Worm (Caenorhabditis elegans) whole organism, L4/young adult: ENCODE measurements around the gene clec-130.
A peak's percentile ranks its signal among the peaks of the same experiment; 100 is the strongest.

Experiments
- W03F9.2 ChIP-seq: fragments of 150-350 bp; optimal IDR thresholded peaks from 2 replicates; lab custom pipeline; 2014; ENCODE audit warnings: missing biosample characterization, missing genetic modification characterization
- dao-5 ChIP-seq: sonication (generic microtip); optimal IDR thresholded peaks from 2 replicates; lab custom pipeline; 2016; ENCODE audit warnings: missing genotype, missing genetic modification characterization, moderate library complexity, missing compliant biosample characterization
- him-1 ChIP-seq: sonication (generic microtip); optimal IDR thresholded peaks from 2 replicates; lab custom pipeline; 2016; ENCODE audit warnings: missing genotype, missing genetic modification reagents, missing genetic modification characterization, missing compliant biosample characterization

clec-130 gene

DNA sequence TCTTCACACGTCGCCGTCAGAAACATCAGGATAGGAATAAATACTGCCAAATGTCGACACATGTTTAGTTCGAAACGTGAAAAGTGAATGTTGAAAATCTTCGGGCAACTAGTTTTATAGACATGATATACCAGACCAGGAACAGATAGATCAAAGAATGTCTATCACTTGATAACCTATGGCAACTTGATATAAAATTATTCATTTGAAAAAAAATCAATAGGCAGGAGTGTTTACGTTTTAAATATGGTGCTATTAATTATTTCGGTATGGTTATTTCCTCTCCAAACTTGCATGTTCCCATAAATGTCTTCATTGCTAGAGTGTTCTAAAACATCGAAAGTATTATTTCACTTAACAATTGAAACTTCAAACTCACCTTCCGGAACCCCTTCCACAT lies 11.8 kb upstream of the clec-130 start, which contains the start of gene W10G11.2:
Gene W10G11.2 (minus strand): TSS at position 101 of the 400 bp plus-strand sequence.
- no peak for TF ChIP-seq dao-5
- no peak for TF ChIP-seq him-1 (tag; lab: Kevin White, UChicago)
- TF ChIP-seq W03F9.2, result no peak

DNA sequence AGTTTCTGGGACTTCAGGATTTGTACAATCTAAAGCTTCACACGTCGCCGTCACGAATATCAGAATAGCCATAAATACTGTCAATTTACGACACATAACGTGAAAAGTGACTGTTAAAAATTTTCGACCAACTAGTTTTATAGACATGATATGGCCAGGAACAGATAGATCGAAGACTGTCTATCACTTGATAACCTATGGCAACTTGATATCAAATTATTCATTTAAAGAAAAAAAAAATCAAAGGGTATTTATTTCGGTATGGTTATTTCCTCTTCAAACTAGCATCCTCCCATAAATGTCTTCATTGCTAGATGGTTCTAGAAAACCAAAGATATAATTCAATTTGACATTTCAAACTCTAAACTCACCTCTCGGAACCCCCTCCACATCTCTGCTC lies 10.9 kb upstream of the clec-130 start, which contains the start of gene W10G11.3:
Gene W10G11.3 (minus strand): TSS at position 101 of the 400 bp plus-strand sequence.
- no peak for TF ChIP-seq W03F9.2
- no peak for TF ChIP-seq dao-5
- TF ChIP-seq him-1 (tag; lab: Kevin White, UChicago), result no peak

DNA sequence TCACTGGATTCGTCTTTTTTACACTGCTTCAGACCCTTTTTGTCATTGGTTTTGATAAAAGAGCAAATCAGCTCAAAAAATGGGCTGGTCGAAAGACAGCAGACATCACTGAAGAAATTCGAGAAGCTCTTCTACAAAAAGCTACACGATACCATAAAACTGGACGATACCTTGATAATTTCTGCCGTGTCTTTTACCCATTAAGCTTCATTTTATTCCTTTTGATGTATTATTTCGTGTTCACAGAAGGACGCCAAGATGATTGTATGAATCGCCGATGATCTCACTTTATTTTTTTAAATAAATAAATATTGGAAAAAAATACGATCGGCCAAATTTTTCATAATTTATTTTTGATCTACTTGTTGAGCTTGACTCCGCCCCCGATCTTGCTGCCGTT lies 6.3 kb upstream of the clec-130 start:
- TF ChIP-seq him-1 (tag; lab: Kevin White, UChicago) (no peak), dao-5 (no peak), W03F9.2 (no peak)

DNA sequence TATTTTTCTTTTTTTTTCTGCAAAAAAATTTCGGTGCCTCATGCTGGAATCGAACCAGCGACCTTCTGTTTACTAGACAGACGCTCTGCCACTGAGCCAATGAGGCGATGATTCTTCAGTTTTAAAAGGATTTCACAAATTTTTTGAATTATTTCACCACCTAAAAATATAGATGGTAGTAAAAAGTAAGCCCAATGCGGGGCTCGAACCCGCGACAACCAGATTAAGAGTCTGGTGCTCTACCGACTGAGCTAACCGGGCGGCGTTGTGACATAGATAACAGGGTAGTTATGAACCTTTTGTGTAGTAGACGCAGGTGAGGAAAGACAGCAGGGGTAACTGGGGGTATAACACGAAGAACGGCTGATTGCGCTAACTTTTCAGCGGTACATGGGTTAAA lies 5.8 kb upstream of the clec-130 start:
- peak; percentile 18 for TF ChIP-seq dao-5

DNA sequence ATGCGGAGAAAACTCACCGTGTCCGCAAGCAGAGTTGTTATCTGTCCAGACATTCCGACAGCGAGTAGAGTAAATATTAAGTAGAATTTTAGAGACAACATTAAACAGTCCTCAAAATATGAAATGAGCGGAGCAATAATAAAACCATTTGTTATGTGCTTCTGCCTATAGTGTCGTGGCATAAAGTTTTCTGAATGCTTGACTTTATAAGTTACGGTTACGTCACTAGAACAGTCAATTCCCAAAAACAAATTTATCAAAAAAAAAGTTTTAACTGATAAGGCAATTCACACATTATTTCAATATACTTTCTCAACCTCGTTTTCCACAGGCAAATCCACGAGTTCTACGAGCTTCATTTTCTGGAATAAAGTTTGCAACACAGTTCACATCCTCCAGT lies 4.2 kb upstream of the clec-130 start, which contains the start of gene clec-127:
Gene clec-127 (minus strand): TSS at position 101 of the 400 bp plus-strand sequence.
- TF ChIP-seq dao-5 (no peak), W03F9.2 (no peak)

DNA sequence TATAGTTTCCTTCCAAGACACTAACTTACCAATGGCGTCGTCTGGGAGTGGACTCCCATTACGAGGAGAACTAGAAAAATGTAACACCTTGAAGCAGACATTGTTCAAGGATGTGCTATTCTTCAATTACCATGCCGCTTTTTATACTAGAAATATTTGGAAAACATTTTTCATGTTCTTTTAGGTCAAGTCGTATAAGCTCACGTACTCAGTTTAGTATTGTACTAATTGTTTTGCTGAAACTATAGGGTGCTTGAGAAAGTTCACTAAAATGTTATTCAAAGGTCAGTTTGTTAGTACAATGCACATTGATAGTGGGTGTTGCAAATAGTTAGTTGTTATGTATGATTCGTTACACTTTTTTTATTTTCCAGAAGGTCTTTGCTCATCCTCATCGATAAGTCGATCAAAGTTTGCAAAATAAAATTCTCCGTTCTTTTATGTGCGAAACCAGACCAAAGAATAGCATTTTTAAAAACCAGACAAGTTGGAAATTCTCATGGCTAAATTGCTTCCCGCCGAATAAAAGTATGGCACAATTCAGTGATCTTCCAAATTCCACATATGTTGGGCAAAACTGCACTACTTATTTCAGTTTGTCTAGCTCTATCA lies 2.3 kb upstream of the clec-130 start, which contains the start of the genes clec-128 and clec-129:
Gene clec-128 (minus strand): TSS at position 101 of the 612 bp plus-strand sequence.
Gene clec-129 (plus strand): TSS at position 562 of the 612 bp plus-strand sequence.
- TF ChIP-seq him-1 (tag; lab: Kevin White, UChicago), result no peak
- TF ChIP-seq dao-5, result no peak
- no peak for TF ChIP-seq W03F9.2

DNA sequence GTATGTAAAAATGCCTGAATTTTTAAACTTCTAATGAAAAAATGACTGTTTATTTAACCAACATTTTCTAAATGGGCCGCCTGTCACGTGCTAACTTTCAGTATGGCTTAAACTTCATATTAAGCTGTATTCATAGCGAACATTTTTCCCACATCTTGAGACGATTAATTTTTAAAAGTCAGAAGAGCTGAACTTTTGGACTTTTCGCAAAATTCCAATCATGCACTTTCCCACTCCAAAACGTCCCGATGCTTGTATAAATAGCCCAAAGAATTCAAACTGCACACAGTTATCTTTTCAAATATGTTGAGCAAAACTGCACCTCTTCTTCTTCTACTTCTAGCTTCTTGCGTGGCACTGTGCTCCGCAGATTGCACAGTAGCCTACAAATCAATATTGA lies 3.4 kb downstream of the clec-130 start, which contains the start of gene clec-132:
Gene clec-132 (plus strand): TSS at position 301 of the 400 bp plus-strand sequence.
- TF ChIP-seq him-1 (tag; lab: Kevin White, UChicago), result no peak
- TF ChIP-seq W03F9.2, result no peak
- no peak for TF ChIP-seq dao-5

DNA sequence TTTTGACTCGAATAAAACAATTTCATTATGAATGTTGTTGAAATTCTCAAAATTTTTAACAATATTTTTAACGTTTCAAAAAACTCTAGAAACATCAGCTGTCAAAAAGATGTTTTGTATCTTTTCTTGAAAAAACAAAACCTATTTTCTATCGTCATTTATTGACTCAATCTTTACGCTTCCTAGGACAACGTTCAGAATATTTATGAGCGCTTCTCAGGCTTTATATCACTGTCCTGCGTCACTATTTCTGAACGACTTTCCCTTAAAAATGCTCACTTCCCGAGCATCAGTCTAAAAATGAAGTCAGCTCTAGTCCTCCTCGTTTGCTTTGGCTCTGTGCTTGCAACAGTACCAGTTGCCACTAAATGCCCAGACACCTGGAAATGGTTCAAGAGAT lies 4.8 kb downstream of the clec-130 start, which contains the start of gene clec-133:
Gene clec-133 (plus strand): TSS at position 301 of the 400 bp plus-strand sequence.
- TF ChIP-seq dao-5 (no peak), W03F9.2 (no peak), him-1 (tag; lab: Kevin White, UChicago) (no peak)

DNA sequence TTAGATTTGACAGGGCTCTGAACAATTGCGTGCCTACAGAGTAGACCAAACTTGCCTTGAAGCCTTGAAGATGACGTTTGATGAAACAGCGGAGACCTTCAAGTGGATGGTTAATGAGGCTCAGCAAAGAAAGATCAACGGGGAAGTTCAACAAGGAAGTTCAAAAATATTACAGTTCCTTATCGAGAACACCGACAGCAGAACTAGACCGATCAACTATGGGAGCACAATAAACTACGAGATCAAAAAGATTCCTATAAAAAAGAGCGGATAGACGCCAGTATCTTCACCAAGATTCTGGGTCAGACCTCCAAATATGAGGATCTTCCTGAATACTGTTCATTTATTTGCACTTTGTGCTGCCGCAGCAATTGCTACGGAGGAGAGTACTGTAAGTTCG lies 6.4 kb downstream of the clec-130 start, which contains the start of gene clec-134:
Gene clec-134 (plus strand): TSS at position 301 of the 400 bp plus-strand sequence.
- TF ChIP-seq dao-5 (no peak), W03F9.2 (no peak), him-1 (tag; lab: Kevin White, UChicago) (no peak)

DNA sequence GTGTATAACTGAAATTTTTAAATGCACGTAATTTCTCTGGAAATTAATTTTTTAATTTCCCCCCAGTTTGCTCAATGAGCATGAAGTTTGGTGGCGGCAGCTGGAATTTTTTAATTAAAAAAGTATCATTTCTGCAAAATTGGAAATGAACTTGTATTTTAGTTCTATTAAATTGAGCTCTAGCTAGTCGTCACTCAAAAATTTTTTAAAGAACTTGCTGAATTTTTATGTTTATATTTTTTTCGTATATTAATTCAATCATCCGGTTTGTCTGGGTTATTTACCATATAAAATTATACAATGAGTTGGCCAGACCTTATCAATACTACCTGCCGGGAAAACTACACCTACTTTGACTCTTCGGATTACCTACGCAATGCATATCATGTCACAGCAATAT lies 8.4 kb downstream of the clec-130 start, which contains the start of gene srh-59:
Gene srh-59 (plus strand): TSS at position 301 of the 400 bp plus-strand sequence.
- TF ChIP-seq dao-5, result no peak
- no peak for TF ChIP-seq him-1 (tag; lab: Kevin White, UChicago)
- no peak for TF ChIP-seq W03F9.2

DNA sequence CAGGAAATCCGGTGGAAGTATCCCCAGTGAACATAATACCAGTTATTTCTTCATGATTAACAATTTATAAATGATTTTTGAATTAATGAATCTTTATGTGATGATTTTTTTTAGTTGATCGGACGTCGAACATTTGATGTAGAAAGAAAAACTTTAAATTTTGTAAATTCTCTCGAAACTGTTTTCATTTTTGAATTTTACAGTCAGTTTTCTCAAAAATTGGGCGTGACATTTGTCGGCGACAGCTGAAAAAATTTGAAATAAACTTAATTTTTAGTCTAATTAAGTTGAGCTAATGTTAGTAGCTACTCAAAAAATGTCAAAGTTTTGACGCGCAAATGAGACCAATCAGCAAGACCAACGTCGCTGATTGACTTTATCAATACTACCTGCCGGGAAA lies 10.0 kb downstream of the clec-130 start, which contains the start of gene srh-60:
Gene srh-60 (plus strand): TSS at position 301 of the 400 bp plus-strand sequence.
- no peak for TF ChIP-seq W03F9.2
- TF ChIP-seq dao-5, result no peak
- TF ChIP-seq him-1 (tag; lab: Kevin White, UChicago), result no peak

DNA sequence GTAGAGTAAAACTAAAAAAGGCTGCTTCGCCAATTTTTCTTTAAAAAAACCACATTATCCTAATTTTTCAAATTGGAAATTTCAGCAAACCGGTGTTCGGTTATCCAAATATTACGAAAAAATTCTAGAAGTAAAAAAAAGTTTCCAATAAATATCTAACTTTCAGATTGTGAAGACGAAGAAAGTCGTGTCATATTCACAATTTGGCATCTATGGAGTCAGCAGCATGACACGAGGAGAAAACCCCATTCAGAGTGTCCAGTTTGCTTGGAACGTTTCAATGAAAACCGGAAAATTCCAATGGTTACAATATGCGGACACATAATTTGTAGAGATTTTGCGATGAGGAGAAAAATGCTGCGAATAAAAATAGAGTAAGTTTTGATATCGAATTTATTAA lies 22.0 kb downstream of the clec-130 start, which contains the start of gene Y49F6A.12:
Gene Y49F6A.12 (plus strand): TSS at position 301 of the 400 bp plus-strand sequence.
- no peak for TF ChIP-seq W03F9.2
- TF ChIP-seq him-1 (tag; lab: Kevin White, UChicago), result no peak
- TF ChIP-seq dao-5, result no peak

DNA sequence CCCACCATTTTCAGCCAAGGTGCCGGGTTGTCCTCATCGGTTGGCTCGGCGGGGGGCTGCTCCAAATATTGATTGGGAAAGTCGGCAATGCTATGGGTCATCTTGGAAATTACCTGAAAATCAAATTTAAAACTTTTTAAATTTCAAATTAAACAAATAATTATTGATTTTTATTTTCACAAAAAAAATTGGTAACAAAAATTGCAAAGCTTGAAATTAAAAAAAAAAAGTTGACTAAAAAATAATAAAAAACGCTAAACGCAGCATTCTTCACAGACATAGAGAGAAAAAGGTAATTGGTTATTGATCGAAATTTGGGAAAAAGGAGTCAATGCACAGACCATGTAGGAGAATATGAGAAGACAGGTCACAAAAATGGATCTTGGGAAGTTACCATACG lies 25.4 kb downstream of the clec-130 start, which contains the start of gene Y49F6A.11:
Gene Y49F6A.11 (minus strand): TSS at position 101 of the 400 bp plus-strand sequence.
- TF ChIP-seq dao-5 (no peak), him-1 (tag; lab: Kevin White, UChicago) (no peak), W03F9.2 (no peak)

DNA sequence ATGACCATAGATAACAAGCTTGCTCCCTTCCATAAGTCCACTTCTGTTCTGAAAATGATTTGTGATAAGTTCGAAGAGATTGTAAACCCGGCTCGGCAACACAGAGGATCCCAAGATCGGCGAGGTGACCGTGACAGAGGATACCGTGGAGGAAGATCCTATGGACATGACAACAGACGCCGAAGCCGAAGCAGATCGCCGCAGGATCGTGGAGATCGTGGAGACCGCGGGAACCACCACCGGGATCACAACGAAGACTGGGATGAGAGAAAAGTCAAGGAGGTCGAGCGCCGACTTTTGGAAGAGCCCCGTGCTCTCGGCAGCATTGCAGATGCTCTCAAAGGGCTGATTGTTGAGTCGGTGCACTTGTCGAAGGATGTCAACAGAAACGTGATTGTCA lies 31.2 kb downstream of the clec-130 start:
- no peak for TF ChIP-seq him-1 (tag; lab: Kevin White, UChicago)
- TF ChIP-seq W03F9.2, result no peak
- no peak for TF ChIP-seq dao-5

DNA sequence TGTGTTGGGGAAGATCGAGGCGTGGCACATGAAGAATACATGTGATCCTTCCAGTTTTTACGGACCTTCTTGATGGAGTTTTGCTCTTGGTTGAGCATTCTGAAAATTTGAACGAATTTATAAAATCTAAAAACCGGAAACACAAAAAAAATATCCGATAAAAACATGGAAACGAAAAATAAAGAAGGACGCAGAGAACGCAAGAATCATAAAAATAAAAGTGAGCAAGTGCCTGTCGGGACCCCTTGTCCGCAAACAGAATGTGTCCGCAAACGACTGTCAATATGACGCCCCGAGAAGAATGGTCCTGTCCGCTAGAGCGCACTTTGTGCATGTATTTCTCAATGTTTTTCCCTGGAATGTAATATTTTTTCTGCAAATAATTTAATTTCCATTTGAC lies 36.4 kb downstream of the clec-130 start, which contains the start of gene Y49F6A.5:
Gene Y49F6A.5 (minus strand): TSS at position 101 of the 400 bp plus-strand sequence.
- TF ChIP-seq dao-5, result no peak
- TF ChIP-seq W03F9.2, result no peak
- no peak for TF ChIP-seq him-1 (tag; lab: Kevin White, UChicago)
